Worm (Caenorhabditis elegans): ENCODE results near the gene best-14.

- no peak for TF ChIP-seq F10B5.3 (tag; optimal IDR thresholded peaks at IDR 0.05)
- TF ChIP-seq ztf-7 (tag; optimal IDR thresholded peaks at IDR 0.05): no peak
- no peak for TF ChIP-seq pqm-1 (tag; optimal IDR thresholded peaks at IDR 0.05)
- TF ChIP-seq daf-12 (tag; optimal IDR thresholded peaks at IDR 0.05): no peak
- TF ChIP-seq lsy-2 (tag; optimal IDR thresholded peaks at IDR 0.05): no peak
- TF ChIP-seq unc-62 (GFP tag; optimal IDR thresholded peaks at IDR 0.05 in 1 of 2): peak in 1 of 2 experiments; percentile 34
- TF ChIP-seq unc-62 (tag; optimal IDR thresholded peaks at IDR 0.05): no peak
- no peak for TF ChIP-seq mdl-1 (tag; optimal IDR thresholded peaks at IDR 0.05)
- no peak for TF ChIP-seq nhr-25 (tag; optimal IDR thresholded peaks at IDR 0.05; ENCODE audit: borderline replicate concordance, insufficient read depth)
- no peak for TF ChIP-seq mep-1 (tag; optimal IDR thresholded peaks at IDR 0.05)
- no peak for TF ChIP-seq ZK337.2 (GFP tag; IDR thresholded peaks at IDR 0.05)
Observed at ce11 chrV:10557676-10558075, at the start of gene best-14.

All from whole organism, L4 larva.